Worm (Caenorhabditis elegans) whole organism, L2 larva: ENCODE results near the gene sek-4.
A peak's percentile ranks its signal among the peaks of the same experiment; 100 is the strongest.

Experiments used
- C34F6.9 ChIP-seq: fragments of 150-350 bp; optimal IDR thresholded peaks from 2 replicates; lab custom pipeline; 2014; ENCODE audit warnings: missing biosample characterization, missing genetic modification characterization
- Y55F3AM.14 ChIP-seq: fragments of 200-800 bp; sonication (Bioruptor generic); optimal IDR thresholded peaks from 2 replicates; lab custom pipeline; 2018; ENCODE audit warnings: mild to moderate bottlenecking, missing genetic modification characterization, missing compliant biosample characterization
- ZK546.5 ChIP-seq: sonication (generic microtip); optimal IDR thresholded peaks from 2 replicates; lab custom pipeline; 2017; ENCODE audit warnings: missing biosample characterization, missing genetic modification characterization
- alr-1 ChIP-seq: fragments of 150-350 bp; optimal IDR thresholded peaks from 2 replicates; lab custom pipeline; 2014; ENCODE audit warnings: missing biosample characterization, missing genetic modification characterization
- aly-2 ChIP-seq: fragments of 150-350 bp; optimal IDR thresholded peaks from 2 replicates; lab custom pipeline; 2014; ENCODE audit warnings: missing biosample characterization, missing genetic modification characterization
- ama-1 ChIP-seq: fragments of 150-350 bp; optimal IDR thresholded peaks from 2 replicates; lab custom pipeline; 2018; ENCODE audit warnings: inconsistent platforms
- blmp-1 ChIP-seq: sonication (generic microtip); optimal IDR thresholded peaks from 2 replicates; lab custom pipeline; 2017; ENCODE audit warnings: missing genetic modification characterization, mild to moderate bottlenecking, missing compliant biosample characterization, antibody characterized with exemption, moderate library complexity; ENCODE audit not compliant: insufficient read depth
- ceh-16 ChIP-seq: fragments of 150-350 bp; optimal IDR thresholded peaks from 2 replicates; lab custom pipeline; 2014; ENCODE audit warnings: missing biosample characterization, missing genetic modification characterization
- ceh-82 ChIP-seq: fragments of 150-350 bp; optimal IDR thresholded peaks from 2 replicates; lab custom pipeline; 2014; ENCODE audit warnings: missing biosample characterization, missing genetic modification characterization
- crh-2 ChIP-seq: sonication (generic microtip); optimal IDR thresholded peaks from 2 replicates; lab custom pipeline; 2017; ENCODE audit warnings: missing biosample characterization, missing genetic modification characterization
- egl-27 ChIP-seq: sonication (generic microtip); optimal IDR thresholded peaks from 3 replicates; lab custom pipeline; 2017; ENCODE audit warnings: missing biosample characterization, missing genetic modification reagents, missing genetic modification characterization
- elt-3 ChIP-seq: sonication (generic microtip); optimal IDR thresholded peaks from 2 replicates; lab custom pipeline; 2017; ENCODE audit warnings: missing biosample characterization, missing genetic modification characterization
- fos-1 ChIP-seq: fragments of 150-350 bp; optimal IDR thresholded peaks from 2 replicates; lab custom pipeline; 2014; ENCODE audit warnings: missing biosample characterization, missing genetic modification characterization
- gmeb-1 ChIP-seq: fragments of 150-350 bp; optimal IDR thresholded peaks from 2 replicates; lab custom pipeline; 2014; ENCODE audit warnings: missing biosample characterization, missing genetic modification characterization
- lin-13 ChIP-seq: fragments of 150-350 bp; optimal IDR thresholded peaks from 2 replicates; lab custom pipeline; 2014; ENCODE audit warnings: missing biosample characterization, missing genetic modification reagents, missing genetic modification characterization
- lsy-2 ChIP-seq, 2 experiments: fragments of 150-350 bp in 1 of 2; sonication (generic microtip) in 1 of 2; optimal IDR thresholded peaks; 2 replicates each; lab custom pipeline; 2014 to 2017; ENCODE audit warnings: missing biosample characterization in 2 of 2, missing genetic modification characterization in 2 of 2
- mab-5 ChIP-seq: fragments of 150-350 bp; optimal IDR thresholded peaks from 2 replicates; lab custom pipeline; 2014; ENCODE audit warnings: missing biosample characterization, missing genetic modification characterization
- mdl-1 ChIP-seq, 2 experiments: fragments of 150-350 bp in 1 of 2; sonication (generic microtip) in 1 of 2; optimal IDR thresholded peaks; 2 replicates each; lab custom pipeline; 2017; ENCODE audit warnings: missing biosample characterization in 2 of 2, missing genetic modification characterization in 2 of 2
- nhr-11 ChIP-seq: fragments of 150-350 bp; optimal IDR thresholded peaks from 2 replicates; lab custom pipeline; 2014; ENCODE audit warnings: missing biosample characterization, missing genetic modification characterization
- nhr-12 ChIP-seq: fragments of 150-350 bp; optimal IDR thresholded peaks from 2 replicates; lab custom pipeline; 2014; ENCODE audit warnings: missing biosample characterization, missing genetic modification characterization
- nhr-129 ChIP-seq: fragments of 150-350 bp; optimal IDR thresholded peaks from 2 replicates; lab custom pipeline; 2014; ENCODE audit warnings: missing biosample characterization, missing genetic modification characterization
- nhr-21 ChIP-seq: fragments of 150-350 bp; optimal IDR thresholded peaks from 2 replicates; lab custom pipeline; 2014; ENCODE audit warnings: missing biosample characterization, missing genetic modification characterization
- nhr-23 ChIP-seq: fragments of 150-350 bp; optimal IDR thresholded peaks from 2 replicates; lab custom pipeline; 2014; ENCODE audit warnings: missing biosample characterization, missing genetic modification reagents, missing genetic modification characterization
- nhr-25 ChIP-seq: fragments of 150-350 bp; sonication (generic microtip); optimal IDR thresholded peaks from 3 replicates; lab custom pipeline; 2014; ENCODE audit warnings: missing biosample characterization, missing genetic modification characterization
- nhr-6 ChIP-seq: fragments of 150-350 bp; optimal IDR thresholded peaks from 2 replicates; lab custom pipeline; 2014; ENCODE audit warnings: missing biosample characterization, missing genetic modification characterization
- peb-1 ChIP-seq: fragments of 150-350 bp; optimal IDR thresholded peaks from 2 replicates; lab custom pipeline; 2014; ENCODE audit warnings: missing biosample characterization, missing genetic modification characterization
- sem-4 ChIP-seq: fragments of 150-350 bp; optimal IDR thresholded peaks from 2 replicates; lab custom pipeline; 2014; ENCODE audit warnings: missing biosample characterization, missing genetic modification reagents, missing genetic modification characterization
- sma-3 ChIP-seq: sonication (generic microtip); optimal IDR thresholded peaks from 2 replicates; lab custom pipeline; 2016; ENCODE audit warnings: missing genetic modification reagents, missing genetic modification characterization, missing compliant biosample characterization
- sma-9 ChIP-seq, 2 experiments: fragments of 150-350 bp in 1 of 2; sonication (generic microtip) in 1 of 2; optimal IDR thresholded peaks; 2 replicates each; lab custom pipeline; 2014 to 2016; ENCODE audit warnings: missing genetic modification characterization in 2 of 2, mild to moderate bottlenecking in 1 of 2, missing biosample characterization in 1 of 2, missing compliant biosample characterization in 1 of 2, missing genetic modification reagents in 1 of 2, moderate library complexity in 1 of 2
- unc-55 ChIP-seq: fragments of 150-350 bp; sonication (generic microtip); optimal IDR thresholded peaks from 3 replicates; lab custom pipeline; 2014; ENCODE audit warnings: missing biosample characterization, missing genetic modification reagents, missing genetic modification characterization
- unc-62 ChIP-seq: fragments of 150-350 bp; optimal IDR thresholded peaks from 2 replicates; lab custom pipeline; 2014; ENCODE audit warnings: missing biosample characterization, missing genetic modification reagents, missing genetic modification characterization
- zag-1 ChIP-seq: fragments of 150-350 bp; optimal IDR thresholded peaks from 2 replicates; lab custom pipeline; 2014; ENCODE audit warnings: missing biosample characterization, missing genetic modification characterization
- ztf-4 ChIP-seq: fragments of 150-350 bp; optimal IDR thresholded peaks from 2 replicates; lab custom pipeline; 2014; ENCODE audit warnings: missing biosample characterization, missing genetic modification characterization

sek-4 gene

DNA sequence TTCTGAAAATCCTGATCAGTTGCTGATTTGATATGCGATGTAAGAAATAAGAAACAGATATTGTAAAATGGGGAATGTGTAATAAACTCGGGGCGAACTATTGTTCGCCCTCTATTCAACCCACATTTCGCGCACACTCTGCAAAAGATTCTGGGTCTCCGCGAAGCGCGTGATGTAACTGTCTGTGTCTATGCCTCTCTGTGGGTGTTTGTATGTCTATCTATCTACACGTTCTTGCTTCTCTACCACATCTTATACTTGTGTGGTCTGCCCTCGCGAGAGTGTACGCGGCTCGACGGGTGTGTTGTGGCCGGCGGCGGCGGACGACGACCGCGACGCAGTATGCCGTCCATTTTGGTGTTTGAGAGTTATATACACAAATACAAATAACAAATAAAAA, 38.4 kb upstream of the sek-4 start (continued):
- no peak for TF ChIP-seq elt-3 (tag; lab: Kevin White, UChicago)
- no peak for TF ChIP-seq nhr-12 (tag; lab: Kevin White, UChicago)
- TF ChIP-seq zag-1 (tag; lab: Kevin White, UChicago), result peak; percentile 65
- TF ChIP-seq sem-4, result peak; percentile 63
- TF ChIP-seq, all 48 proteins: peak for 21

DNA sequence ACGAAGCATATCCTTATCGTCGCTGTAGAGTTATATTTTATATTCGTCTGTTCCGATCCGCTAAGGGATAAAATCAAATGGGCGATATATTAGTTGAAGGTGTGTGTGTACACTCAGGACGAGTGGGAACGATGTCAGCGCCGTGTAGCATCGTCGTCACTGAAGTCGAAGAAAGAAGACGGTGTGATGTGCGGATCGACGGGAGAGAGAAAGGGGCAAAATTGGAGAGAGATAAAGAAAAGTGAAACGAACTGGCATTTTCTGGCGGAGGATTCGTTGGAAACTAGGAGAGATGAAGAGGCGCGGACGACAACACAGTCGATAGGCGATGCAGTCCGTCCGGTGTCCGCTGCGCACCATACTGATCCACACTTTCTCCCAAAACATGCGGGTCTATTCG, 36.9 kb upstream of the sek-4 start, which contains the start of gene C26B9.3:
TSS of gene C26B9.3 (plus strand) at position 343 of the 400 bp plus-strand sequence.
- TF ChIP-seq egl-27, result no peak
- TF ChIP-seq nhr-21 (tag; lab: Kevin White, UChicago), result peak; percentile 24
- no peak for TF ChIP-seq ceh-82 (tag; lab: Kevin White, UChicago)
- TF ChIP-seq blmp-1, result peak; percentile 87
- no peak for TF ChIP-seq nhr-6 (tag; lab: Kevin White, UChicago)
- peak; percentile 14 for TF ChIP-seq fos-1 (tag; lab: Kevin White, UChicago)

DNA sequence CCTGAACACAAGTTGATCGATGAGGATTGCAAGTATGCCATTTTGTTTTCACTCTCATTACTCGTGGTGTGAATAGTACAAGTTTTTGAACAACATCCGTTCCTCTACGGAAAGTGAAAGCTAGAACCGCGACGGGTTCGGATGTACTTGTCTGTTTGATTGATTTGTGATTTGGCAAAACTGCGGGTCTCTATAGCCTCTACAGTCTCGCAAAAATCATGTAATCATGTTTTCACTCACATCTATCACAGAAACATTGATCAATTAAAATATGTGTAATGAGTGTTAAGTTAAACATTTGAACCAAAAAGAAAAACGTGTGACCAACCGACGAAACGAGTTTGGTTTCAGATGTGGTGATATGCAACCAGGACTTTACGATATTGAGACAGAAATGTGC, 35.5 kb upstream of the sek-4 start:
- TF ChIP-seq Y55F3AM.14 (GFP tag; lab: Kevin White, UChicago), result no peak
- no peak for TF ChIP-seq nhr-11 (tag; lab: Kevin White, UChicago)
- peak; percentile 69 for TF ChIP-seq nhr-25 (tag; lab: Kevin White, UChicago)
- TF ChIP-seq nhr-23, result no peak
- TF ChIP-seq mab-5 (tag; lab: Kevin White, UChicago), result no peak
- TF ChIP-seq aly-2 (tag; lab: Kevin White, UChicago), result no peak
- TF ChIP-seq unc-62 (GFP tag; lab: Kevin White, UChicago), result peak; percentile 9
- peak; percentile 45 for TF ChIP-seq sma-9 (GFP tag; optimal IDR thresholded peaks at IDR 0.05; lab: Kevin White, UChicago)
- no peak for TF ChIP-seq sma-9 (tag; optimal IDR thresholded peaks at IDR 0.05; lab: Kevin White, UChicago)
- peak; percentile 94 for TF ChIP-seq blmp-1
- TF ChIP-seq sma-3 (GFP tag; lab: Kevin White, UChicago), result peak; percentile 16
- TF ChIP-seq ceh-16 (tag; lab: Kevin White, UChicago), result no peak
- TF ChIP-seq C34F6.9 (tag; lab: Kevin White, UChicago), result no peak
- no peak for TF ChIP-seq alr-1 (tag; lab: Kevin White, UChicago)
- TF ChIP-seq nhr-21 (tag; lab: Kevin White, UChicago), result peak; percentile 17
- no peak for TF ChIP-seq gmeb-1 (tag; lab: Kevin White, UChicago)
- no peak for TF ChIP-seq ceh-82 (tag; lab: Kevin White, UChicago)
- TF ChIP-seq lsy-2 (tag; optimal IDR thresholded peaks at IDR 0.05; lab: Kevin White, UChicago), result no peak
- TF ChIP-seq ztf-4 (tag; lab: Kevin White, UChicago), result no peak
- no peak for TF ChIP-seq ama-1 (lab: Kevin White, UChicago)
- peak; percentile 15 for TF ChIP-seq egl-27
- no peak for TF ChIP-seq peb-1 (tag; lab: Kevin White, UChicago)

DNA sequence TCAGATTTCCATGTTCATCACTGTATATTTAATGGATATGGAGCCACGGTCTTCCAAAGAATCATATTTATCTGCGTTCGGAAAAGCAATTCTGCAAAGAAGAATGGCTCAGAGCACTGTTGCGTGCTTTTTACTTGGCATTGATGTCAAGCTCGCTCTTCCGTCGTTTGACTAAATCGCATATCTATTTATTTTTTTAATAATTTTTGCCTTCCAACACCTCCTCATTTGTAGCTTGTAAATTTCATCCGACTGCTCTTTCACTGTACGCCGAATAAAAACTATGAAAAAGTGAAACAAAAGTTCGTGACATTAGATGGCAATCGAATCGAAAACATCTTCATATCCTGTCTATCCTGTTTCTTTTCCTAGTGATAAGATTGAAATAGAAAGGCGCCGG, 35.0 kb upstream of the sek-4 start, which contains the start of gene C26B9.2:
TSS of gene C26B9.2 (plus strand) at position 301 of the 400 bp plus-strand sequence.
- no peak for TF ChIP-seq lsy-2 (tag; optimal IDR thresholded peaks at IDR 0.05; lab: Kevin White, UChicago)
- no peak for TF ChIP-seq mdl-1 (tag; optimal IDR thresholded peaks at IDR 0.05; lab: Kevin White, UChicago)
- no peak for TF ChIP-seq lin-13 (GFP tag; lab: Kevin White, UChicago)
- no peak for TF ChIP-seq nhr-11 (tag; lab: Kevin White, UChicago)
- no peak for TF ChIP-seq ZK546.5
- TF ChIP-seq ama-1 (lab: Kevin White, UChicago), result no peak
- TF ChIP-seq elt-3 (tag; lab: Kevin White, UChicago), result no peak
- no peak for TF ChIP-seq blmp-1
- TF ChIP-seq unc-55 (GFP tag; lab: Kevin White, UChicago), result no peak
- TF ChIP-seq alr-1 (tag; lab: Kevin White, UChicago), result no peak
- no peak for TF ChIP-seq peb-1 (tag; lab: Kevin White, UChicago)

DNA sequence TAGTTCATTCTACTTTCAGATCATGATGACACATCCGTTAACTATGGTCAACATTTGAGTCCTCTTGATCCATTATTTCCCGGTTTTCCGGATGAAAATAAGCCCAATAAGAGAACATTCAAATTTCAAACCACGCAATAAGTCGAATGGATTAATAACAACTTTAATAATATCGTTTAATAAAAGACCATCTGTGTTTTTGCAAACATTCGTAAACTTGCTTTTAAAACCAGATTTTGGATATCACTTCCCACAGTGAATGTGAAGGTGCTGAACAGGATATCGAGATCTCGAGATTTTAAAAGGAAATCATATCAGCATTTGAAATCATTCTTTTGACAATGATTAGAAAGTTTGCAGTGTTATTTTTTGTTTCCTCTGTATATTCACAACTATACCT, 32.9 kb upstream of the sek-4 start, which contains the start of gene C26B9.7:
TSS of gene C26B9.7 (plus strand) at position 301 of the 400 bp plus-strand sequence.
- TF ChIP-seq mab-5 (tag; lab: Kevin White, UChicago), result no peak
- TF ChIP-seq crh-2 (tag; lab: Kevin White, UChicago), result no peak
- no peak for TF ChIP-seq gmeb-1 (tag; lab: Kevin White, UChicago)
- no peak for TF ChIP-seq nhr-12 (tag; lab: Kevin White, UChicago)
- TF ChIP-seq nhr-129 (tag; lab: Kevin White, UChicago), result no peak
- TF ChIP-seq Y55F3AM.14 (GFP tag; lab: Kevin White, UChicago), result no peak
- TF ChIP-seq blmp-1, result no peak
